Worm (Caenorhabditis elegans) whole organism, early embryonic: Measurements from ENCODE around the gene F59D12.3.

Source experiments
- B0310.2 ChIP-seq: sonication (generic microtip); optimal IDR thresholded peaks from 2 replicates; lab custom pipeline; 2016; ENCODE audit warnings: mild to moderate bottlenecking, missing genetic modification characterization, missing compliant biosample characterization
- F13C5.2 ChIP-seq: sonication (generic microtip); optimal IDR thresholded peaks from 2 replicates; lab custom pipeline; 2017; ENCODE audit warnings: mild to moderate bottlenecking, missing genetic modification characterization, inconsistent platforms, missing compliant biosample characterization
- aly-1 ChIP-seq: sonication (generic microtip); optimal IDR thresholded peaks from 2 replicates; lab custom pipeline; 2016; ENCODE audit warnings: missing genetic modification characterization, missing compliant biosample characterization
- ama-1 ChIP-seq: fragments of 150-350 bp; optimal IDR thresholded peaks from 2 replicates; lab custom pipeline; 2014
- ceh-13 ChIP-seq: fragments of 200-800 bp; sonication (Bioruptor generic); optimal IDR thresholded peaks from 2 replicates; lab custom pipeline; 2018; ENCODE audit warnings: mild to moderate bottlenecking, missing genetic modification characterization, missing compliant biosample characterization
- ceh-36 ChIP-seq: sonication (generic microtip); optimal IDR thresholded peaks from 2 replicates; lab custom pipeline; 2016; ENCODE audit warnings: missing genetic modification characterization, inconsistent platforms, missing compliant biosample characterization
- ets-7 ChIP-seq: sonication (generic microtip); optimal IDR thresholded peaks from 2 replicates; lab custom pipeline; 2016; ENCODE audit warnings: missing genotype, missing genetic modification characterization, missing compliant biosample characterization
- flt-1 ChIP-seq: fragments of 200-800 bp; sonication (Bioruptor generic); IDR thresholded peaks from 2 replicates; pipeline ENCODE4 v1.3.6; 2022; ENCODE audit warnings: missing genetic modification characterization, missing compliant biosample characterization
- hmbx-1 ChIP-seq: sonication (generic microtip); optimal IDR thresholded peaks from 2 replicates; lab custom pipeline; 2016; ENCODE audit warnings: mild to moderate bottlenecking, missing genetic modification characterization, missing compliant biosample characterization
- hmg-4 ChIP-seq: fragments of 200-800 bp; sonication (Bioruptor generic); optimal IDR thresholded peaks from 2 replicates; lab custom pipeline; 2018; ENCODE audit warnings: mild to moderate bottlenecking, missing genetic modification characterization, missing compliant biosample characterization
- hnd-1 ChIP-seq: sonication (generic microtip); optimal IDR thresholded peaks from 2 replicates; lab custom pipeline; 2016; ENCODE audit warnings: missing genetic modification characterization, missing compliant biosample characterization
- pes-1 ChIP-seq: fragments of 200-800 bp; sonication (Bioruptor generic); IDR thresholded peaks from 2 replicates; pipeline ENCODE4 v1.3.6; 2022; ENCODE audit warnings: missing genetic modification reagents, missing genetic modification characterization, missing compliant biosample characterization
- scrt-1 ChIP-seq: fragments of 200-800 bp; sonication (Bioruptor generic); IDR thresholded peaks from 2 replicates; pipeline ENCODE4 v1.3.6; 2022; ENCODE audit warnings: missing genetic modification characterization, missing compliant biosample characterization
- sea-1 ChIP-seq: fragments of 200-800 bp; sonication (Bioruptor generic); conservative IDR thresholded peaks from 2 replicates; pipeline ENCODE4 v1.3.6; 2022; ENCODE audit warnings: missing genetic modification characterization, missing compliant biosample characterization
- tbx-11 ChIP-seq: fragments of 200-800 bp; sonication (Bioruptor generic); IDR thresholded peaks from 2 replicates; pipeline ENCODE4 v1.3.6; 2022; ENCODE audit warnings: missing genetic modification characterization, missing compliant biosample characterization
- tbx-37 ChIP-seq: fragments of 200-800 bp; sonication (Bioruptor generic); conservative IDR thresholded peaks from 2 replicates; pipeline ENCODE4 v1.3.6; 2022; ENCODE audit warnings: missing genetic modification reagents, missing genetic modification characterization, missing compliant biosample characterization
- tra-4 ChIP-seq: sonication (generic microtip); optimal IDR thresholded peaks from 2 replicates; lab custom pipeline; 2017; ENCODE audit warnings: missing genetic modification characterization, missing compliant biosample characterization

F59D12.3 gene

ce11 chrX:15619273-15619672 is 31.5 kb downstream of the F59D12.3 start:
- TF ChIP-seq pes-1 (GFP tag; lab: Robert Waterston, UW) (peak; percentile 62), sea-1 (GFP tag; lab: Robert Waterston, UW) (no peak), tbx-37 (GFP tag; lab: Robert Waterston, UW) (no peak), hmg-4 (GFP tag; lab: Kevin White, UChicago) (peak; percentile 30)

- no peak for TF ChIP-seq sea-1 (GFP tag; lab: Robert Waterston, UW)
- TF ChIP-seq hnd-1 = no peak
- TF ChIP-seq B0310.2 (tag; lab: Kevin White, UChicago) = no peak
- no peak for TF ChIP-seq hmg-4 (GFP tag; lab: Kevin White, UChicago)
- no peak for TF ChIP-seq ceh-36 (tag; lab: Kevin White, UChicago)
- TF ChIP-seq ets-7 (tag; lab: Kevin White, UChicago) = no peak
- TF ChIP-seq tbx-11 (GFP tag; lab: Robert Waterston, UW) = no peak
- TF ChIP-seq pes-1 (GFP tag; lab: Robert Waterston, UW) = no peak
- no peak for TF ChIP-seq scrt-1 (GFP tag; lab: Robert Waterston, UW)
- no peak for TF ChIP-seq hmbx-1
Measured at ce11 chrX:15617168-15617567, 33.6 kb downstream of the F59D12.3 start.

ce11 chrX:15616443-15616842 is 34.3 kb downstream of the F59D12.3 start, which contains the start of gene ergi-3:
Gene ergi-3 (minus strand): TSS chrX:15616753.
- TF ChIP-seq sea-1 (GFP tag; lab: Robert Waterston, UW) (no peak), F13C5.2 (tag; lab: Kevin White, UChicago) (peak; percentile 26)

- TF ChIP-seq hmbx-1 (no peak), aly-1 (tag; lab: Kevin White, UChicago) (peak; percentile 31), F13C5.2 (tag; lab: Kevin White, UChicago) (peak; percentile 50), pes-1 (GFP tag; lab: Robert Waterston, UW) (0 out of 2 replicates have a peak, but pooled peaks have one; percentile 3)
Measured at ce11 chrX:15613745-15614229, 37.0 kb downstream of the F59D12.3 start, which contains the start of gene K09E9.3. Gene K09E9.3 (minus strand): TSS chrX:15613795.

- TF ChIP-seq ama-1 (lab: Kevin White, UChicago) (no peak), hmbx-1 (no peak), ets-7 (tag; lab: Kevin White, UChicago) (no peak), scrt-1 (GFP tag; lab: Robert Waterston, UW) (no peak), tra-4 (tag; lab: Kevin White, UChicago) (no peak), B0310.2 (tag; lab: Kevin White, UChicago) (no peak), pes-1 (GFP tag; lab: Robert Waterston, UW) (no peak), tbx-11 (GFP tag; lab: Robert Waterston, UW) (no peak), aly-1 (tag; lab: Kevin White, UChicago) (no peak), sea-1 (GFP tag; lab: Robert Waterston, UW) (no peak), ceh-36 (tag; lab: Kevin White, UChicago) (no peak), hmg-4 (GFP tag; lab: Kevin White, UChicago) (no peak), hnd-1 (no peak), flt-1 (GFP tag; lab: Robert Waterston, UW) (no peak), tbx-37 (GFP tag; lab: Robert Waterston, UW) (no peak)
Measured at ce11 chrX:15610527-15611091, 40.2 kb downstream of the F59D12.3 start.

ce11 chrX:15609698-15610097 is 41.1 kb downstream of the F59D12.3 start:
- TF ChIP-seq aly-1 (tag; lab: Kevin White, UChicago) (no peak), hnd-1 (no peak), hmbx-1 (no peak), flt-1 (GFP tag; lab: Robert Waterston, UW) (no peak), tbx-37 (GFP tag; lab: Robert Waterston, UW) (no peak), tra-4 (tag; lab: Kevin White, UChicago) (no peak), hmg-4 (GFP tag; lab: Kevin White, UChicago) (no peak), ceh-36 (tag; lab: Kevin White, UChicago) (no peak), tbx-11 (GFP tag; lab: Robert Waterston, UW) (no peak), scrt-1 (GFP tag; lab: Robert Waterston, UW) (no peak), pes-1 (GFP tag; lab: Robert Waterston, UW) (no peak)

ce11 chrX:15608593-15608992 is 42.2 kb downstream of the F59D12.3 start:
- TF ChIP-seq ceh-13 (GFP tag; lab: Kevin White, UChicago) (no peak), pes-1 (GFP tag; lab: Robert Waterston, UW) (no peak)

ce11 chrX:15607498-15608019 is 43.2 kb downstream of the F59D12.3 start, which contains the start of gene nipi-3:
Gene nipi-3 (plus strand): TSS chrX:15607969.
- TF ChIP-seq hnd-1 = no peak
- TF ChIP-seq aly-1 (tag; lab: Kevin White, UChicago) = no peak
- no peak for TF ChIP-seq hmg-4 (GFP tag; lab: Kevin White, UChicago)
- TF ChIP-seq ceh-36 (tag; lab: Kevin White, UChicago) = no peak
- TF ChIP-seq ceh-13 (GFP tag; lab: Kevin White, UChicago) = no peak
- TF ChIP-seq pes-1 (GFP tag; lab: Robert Waterston, UW) = no peak
- no peak for TF ChIP-seq sea-1 (GFP tag; lab: Robert Waterston, UW)
- TF ChIP-seq scrt-1 (GFP tag; lab: Robert Waterston, UW) = no peak
